Fruit fly (Drosophila melanogaster) whole organism, embryonic: ENCODE data around the gene nonC.

Source experiments
- ATbp ChIP-seq: fragments of 200-800 bp; sonication (Bioruptor generic); optimal IDR thresholded peaks from 2 replicates; lab custom pipeline; 2017; ENCODE audit warnings: missing biosample characterization, mild to moderate bottlenecking, missing genetic modification characterization, missing genetic modification reagents
- Blimp-1 ChIP-seq: fragments of 200-800 bp; sonication (Bioruptor generic); optimal IDR thresholded peaks from 3 replicates; lab custom pipeline; 2018; ENCODE audit warnings: missing biosample characterization, missing genetic modification characterization, mild to moderate bottlenecking, moderate library complexity, missing genetic modification reagents
- CG10431 ChIP-seq: fragments of 200-800 bp; sonication (Bioruptor generic); optimal IDR thresholded peaks from 3 replicates; lab custom pipeline; 2018; ENCODE audit warnings: missing biosample characterization, mild to moderate bottlenecking, missing genetic modification characterization
- CG11560 ChIP-seq: fragments of 200-800 bp; sonication (Bioruptor generic); IDR thresholded peaks from 3 replicates; pipeline ENCODE4 v1.3.6; 2022; ENCODE audit warnings: missing biosample characterization, missing genetic modification characterization
- CG12659 ChIP-seq: fragments of 200-800 bp; sonication (Bioruptor generic); optimal IDR thresholded peaks from 3 replicates; lab custom pipeline; 2017; ENCODE audit warnings: mild to moderate bottlenecking, missing biosample characterization, missing genetic modification reagents, missing genetic modification characterization
- CG13424 ChIP-seq: fragments of 200-800 bp; sonication (Bioruptor generic); optimal IDR thresholded peaks from 2 replicates; lab custom pipeline; 2019; ENCODE audit warnings: missing biosample characterization, mild to moderate bottlenecking, missing genetic modification characterization, moderate library complexity
- CG14710 ChIP-seq: fragments of 200-800 bp; sonication (Bioruptor generic); optimal IDR thresholded peaks from 3 replicates; lab custom pipeline; 2019; ENCODE audit warnings: missing biosample characterization, mild to moderate bottlenecking, missing genetic modification characterization, moderate library complexity
- CG14965 ChIP-seq: fragments of 200-800 bp; sonication (Bioruptor generic); optimal IDR thresholded peaks from 2 replicates; lab custom pipeline; 2016; ENCODE audit warnings: missing biosample characterization, missing genetic modification characterization, borderline replicate concordance
- CG15696 ChIP-seq: fragments of 200-800 bp; sonication (Bioruptor generic); optimal IDR thresholded peaks from 2 replicates; lab custom pipeline; 2019; ENCODE audit warnings: missing biosample characterization, mild to moderate bottlenecking, missing genetic modification characterization, moderate library complexity
- CG16779 ChIP-seq: fragments of 200-800 bp; sonication (Bioruptor generic); IDR thresholded peaks from 2 replicates; pipeline ENCODE4 v1.3.6; 2022; ENCODE audit warnings: missing biosample characterization, missing genetic modification characterization
- CG16813 ChIP-seq: fragments of 200-800 bp; sonication (Bioruptor generic); IDR thresholded peaks from 3 replicates; pipeline ENCODE4 v1.3.6; 2022; ENCODE audit warnings: missing biosample characterization, missing genetic modification characterization; ENCODE audit not compliant: partially characterized antibody
- CG17361 ChIP-seq: fragments of 200-800 bp; sonication (Bioruptor generic); IDR thresholded peaks from 3 replicates; pipeline ENCODE4 v1.3.6; 2022; ENCODE audit warnings: missing biosample characterization, missing genetic modification characterization
- CG18011 ChIP-seq: fragments of 200-800 bp; sonication (Bioruptor generic); optimal IDR thresholded peaks from 2 replicates; lab custom pipeline; 2017; ENCODE audit warnings: missing biosample characterization, missing genetic modification characterization, mild to moderate bottlenecking, moderate library complexity, missing genotype
- CG18476 ChIP-seq: fragments of 200-800 bp; sonication (Bioruptor generic); optimal IDR thresholded peaks from 2 replicates; lab custom pipeline; 2016; ENCODE audit warnings: missing biosample characterization, mild to moderate bottlenecking, missing genetic modification characterization
- CG2678 ChIP-seq: fragments of 200-800 bp; sonication (Bioruptor generic); optimal IDR thresholded peaks from 3 replicates; lab custom pipeline; 2019; ENCODE audit warnings: missing biosample characterization, mild to moderate bottlenecking, missing genetic modification characterization, moderate library complexity
- CG4328 ChIP-seq: fragments of 200-800 bp; sonication (Bioruptor generic); optimal IDR thresholded peaks from 3 replicates; lab custom pipeline; 2017; ENCODE audit warnings: missing biosample characterization, missing genetic modification reagents, missing genetic modification characterization
- CG43689 ChIP-seq: fragments of 200-800 bp; sonication (Bioruptor generic); IDR thresholded peaks from 2 replicates; pipeline ENCODE4 v1.3.6; 2022; ENCODE audit warnings: missing biosample characterization, missing genetic modification characterization
- CG4707 ChIP-seq: fragments of 200-800 bp; sonication (Bioruptor generic); optimal IDR thresholded peaks from 2 replicates; lab custom pipeline; 2018; ENCODE audit warnings: missing biosample characterization, mild to moderate bottlenecking, missing genetic modification characterization, moderate library complexity
- CG4820 ChIP-seq: fragments of 200-800 bp; sonication (Bioruptor generic); optimal IDR thresholded peaks from 3 replicates; lab custom pipeline; 2016; ENCODE audit warnings: missing biosample characterization, missing genetic modification characterization
- CG8359 ChIP-seq: fragments of 200-800 bp; sonication (Bioruptor generic); optimal IDR thresholded peaks from 2 replicates; lab custom pipeline; 2017; ENCODE audit warnings: missing biosample characterization, mild to moderate bottlenecking, missing genetic modification characterization, borderline replicate concordance
- CG9817 ChIP-seq: fragments of 200-800 bp; sonication (Bioruptor generic); optimal IDR thresholded peaks from 2 replicates; lab custom pipeline; 2018; ENCODE audit warnings: missing biosample characterization, mild to moderate bottlenecking, missing genetic modification characterization, moderate library complexity
- Ets97D ChIP-seq: fragments of 200-800 bp; sonication (Bioruptor generic); optimal IDR thresholded peaks from 3 replicates; lab custom pipeline; 2016; ENCODE audit warnings: missing biosample characterization, missing genetic modification characterization
- Gsc ChIP-seq: fragments of 200-800 bp; sonication (Bioruptor generic); IDR thresholded peaks from 2 replicates; pipeline ENCODE4 v1.3.6; 2022; ENCODE audit warnings: missing biosample characterization, missing genetic modification characterization
- HLH4C ChIP-seq: fragments of 200-800 bp; sonication (Bioruptor generic); IDR thresholded peaks from 3 replicates; pipeline ENCODE4 v1.3.6; 2022; ENCODE audit warnings: missing biosample characterization, missing genetic modification characterization; ENCODE audit not compliant: partially characterized antibody
- Nf-YA ChIP-seq: fragments of 200-800 bp; sonication (Bioruptor generic); IDR thresholded peaks from 2 replicates; pipeline ENCODE4 v1.3.6; 2022; ENCODE audit warnings: missing biosample characterization, missing genetic modification characterization
- Oaz ChIP-seq: fragments of 200-800 bp; sonication (Bioruptor generic); IDR thresholded peaks from 2 replicates; pipeline ENCODE4 v1.3.6; 2022; ENCODE audit warnings: missing biosample characterization, missing genetic modification characterization
- Scr ChIP-seq: fragments of 200-800 bp; sonication (Bioruptor generic); IDR thresholded peaks from 2 replicates; pipeline ENCODE4 v1.3.6; 2022; ENCODE audit warnings: missing biosample characterization, missing genetic modification characterization; ENCODE audit not compliant: partially characterized antibody
- Sin3A ChIP-seq: fragments of >200 bp; optimal IDR thresholded peaks from 2 replicates; lab custom pipeline; 2018
- Usf ChIP-seq: fragments of 200-800 bp; sonication (Bioruptor generic); optimal IDR thresholded peaks from 2 replicates; lab custom pipeline; 2017; ENCODE audit warnings: missing genotype, missing biosample characterization, missing genetic modification characterization
- ase ChIP-seq: fragments of 200-800 bp; sonication (Bioruptor generic); IDR thresholded peaks from 3 replicates; pipeline ENCODE4 v1.3.6; 2022; ENCODE audit warnings: missing biosample characterization, missing genetic modification characterization
- bbx ChIP-seq: fragments of 200-800 bp; sonication (Bioruptor generic); IDR thresholded peaks from 2 replicates; pipeline ENCODE4 v1.3.6; 2022; ENCODE audit warnings: missing biosample characterization, missing genetic modification characterization; ENCODE audit not compliant: partially characterized antibody
- chif ChIP-seq, 2 experiments: fragments of 200-800 bp; sonication (Bioruptor generic); optimal IDR thresholded peaks; 3 replicates each; lab custom pipeline; 2016; ENCODE audit warnings: missing biosample characterization in 2 of 2, missing genetic modification characterization in 2 of 2
- danr ChIP-seq: fragments of 200-800 bp; sonication (Bioruptor generic); IDR thresholded peaks from 2 replicates; pipeline ENCODE4 v1.3.6; 2022; ENCODE audit warnings: missing biosample characterization, missing genetic modification characterization
- gt ChIP-seq: fragments of 200-800 bp; sonication (Bioruptor generic); IDR thresholded peaks from 2 replicates; pipeline ENCODE4 v1.3.6; 2022; ENCODE audit warnings: missing biosample characterization, missing genetic modification characterization
- jumu ChIP-seq: fragments of 200-800 bp; sonication (Bioruptor generic); optimal IDR thresholded peaks from 3 replicates; lab custom pipeline; 2016; ENCODE audit warnings: missing biosample characterization, missing genetic modification characterization
- klu ChIP-seq: fragments of 200-800 bp; sonication (Bioruptor generic); IDR thresholded peaks from 2 replicates; pipeline ENCODE4 v1.3.6; 2022; ENCODE audit warnings: missing biosample characterization, missing genetic modification characterization
- mirr ChIP-seq: fragments of 200-800 bp; sonication (Bioruptor generic); optimal IDR thresholded peaks from 3 replicates; lab custom pipeline; 2018; ENCODE audit warnings: missing biosample characterization, mild to moderate bottlenecking, missing genetic modification characterization
- nerfin-1 ChIP-seq: fragments of 200-800 bp; sonication (Bioruptor generic); optimal IDR thresholded peaks from 3 replicates; lab custom pipeline; 2019; ENCODE audit warnings: missing biosample characterization, mild to moderate bottlenecking, missing genetic modification characterization, moderate library complexity
- nom ChIP-seq: fragments of 200-800 bp; sonication (Bioruptor generic); optimal IDR thresholded peaks from 2 replicates; lab custom pipeline; 2017; ENCODE audit warnings: missing biosample characterization, missing genetic modification characterization, mild to moderate bottlenecking, moderate library complexity, missing genetic modification reagents
- p53 ChIP-seq: fragments of 200-800 bp; sonication (Bioruptor generic); optimal IDR thresholded peaks from 2 replicates; lab custom pipeline; 2016; ENCODE audit warnings: missing biosample characterization, missing genetic modification characterization
- pho ChIP-seq: fragments of 200-800 bp; sonication (Bioruptor generic); optimal IDR thresholded peaks from 2 replicates; lab custom pipeline; 2016; ENCODE audit warnings: missing biosample characterization, missing genetic modification characterization
- phol ChIP-seq: fragments of 200-800 bp; sonication (Bioruptor generic); optimal IDR thresholded peaks from 3 replicates; lab custom pipeline; 2018; ENCODE audit warnings: missing biosample characterization, mild to moderate bottlenecking, missing genetic modification characterization, moderate library complexity
- pnt ChIP-seq: fragments of 200-800 bp; sonication (Bioruptor generic); optimal IDR thresholded peaks from 3 replicates; lab custom pipeline; 2016; ENCODE audit warnings: missing biosample characterization, missing genetic modification characterization
- rib ChIP-seq: fragments of 200-800 bp; sonication (Bioruptor generic); IDR thresholded peaks from 2 replicates; pipeline ENCODE4 v1.3.6; 2022; ENCODE audit warnings: missing biosample characterization, missing genetic modification characterization
- seq ChIP-seq: fragments of 200-800 bp; sonication (Bioruptor generic); IDR thresholded peaks from 2 replicates; pipeline ENCODE4 v1.3.6; 2022; ENCODE audit warnings: missing biosample characterization, missing genetic modification characterization
- sna ChIP-seq: fragments of 200-800 bp; sonication (Bioruptor generic); IDR thresholded peaks from 2 replicates; pipeline ENCODE4 v1.3.6; 2022; ENCODE audit warnings: missing biosample characterization, missing genetic modification characterization; ENCODE audit not compliant: partially characterized antibody
- sob ChIP-seq: fragments of 200-800 bp; sonication (Bioruptor generic); IDR thresholded peaks from 2 replicates; pipeline ENCODE4 v1.3.6; 2022; ENCODE audit warnings: missing biosample characterization, missing genetic modification characterization
- trh ChIP-seq: fragments of 200-800 bp; sonication (Bioruptor generic); optimal IDR thresholded peaks from 2 replicates; lab custom pipeline; 2016; ENCODE audit warnings: missing biosample characterization, missing genetic modification characterization

nonC gene

DNA sequence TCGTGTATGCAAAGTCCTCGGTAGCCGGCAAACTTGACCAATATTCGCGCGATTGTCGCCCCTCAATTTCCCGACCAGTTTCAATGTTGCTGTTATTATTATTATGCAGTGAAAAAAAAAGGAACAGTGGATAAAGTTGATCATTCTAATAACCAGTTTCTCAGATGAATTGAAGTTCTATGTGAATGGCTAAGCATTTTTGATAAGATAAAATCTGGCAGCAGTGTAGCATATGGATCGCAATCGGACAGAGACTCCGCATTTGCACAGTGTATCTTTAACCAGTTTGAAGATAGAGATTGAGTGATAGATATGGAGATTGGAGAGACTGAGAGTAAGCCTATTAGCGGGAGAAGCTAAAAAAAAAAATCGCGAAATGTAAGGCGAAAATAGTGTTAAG is 30.9 kb upstream of the nonC start (continued):
- TF ChIP-seq pnt (GFP tag; lab: Kevin White, UChicago) (peak; percentile 54), CG4328 (GFP tag; lab: Kevin White, UChicago) (no peak), CG16813 (GFP tag; lab: Robert Waterston, UW) (no peak)

DNA sequence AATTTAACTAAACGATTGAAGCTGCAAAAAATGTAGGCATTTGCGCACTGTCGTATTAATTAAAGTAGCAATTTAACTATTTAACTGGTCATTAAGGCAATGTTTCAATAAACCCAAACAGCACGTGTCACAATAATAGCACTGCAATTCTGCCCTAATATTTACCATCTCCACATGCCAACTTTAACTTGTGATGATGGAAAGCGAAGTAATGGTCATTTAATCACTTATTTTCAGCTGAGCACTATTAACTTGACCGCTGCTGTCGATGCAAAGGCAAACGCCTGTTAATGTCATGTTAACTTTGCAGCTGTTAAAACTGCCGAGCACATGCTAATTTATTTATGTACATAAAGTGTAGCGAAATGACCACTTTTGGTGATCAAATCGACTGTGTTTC is 30.1 kb upstream of the nonC start:
- TF ChIP-seq Sin3A (lab: Kevin White, UChicago) (no peak), bbx (GFP tag; lab: Robert Waterston, UW) (no peak), Ets97D (peak; percentile 56), Gsc (peak; percentile 40; the same call in 1 of the 2 replicates), jumu (GFP tag; lab: Kevin White, UChicago) (peak; percentile 50), CG17361 (GFP tag; lab: Robert Waterston, UW) (peak; percentile 61), phol (tag; lab: Kevin White, UChicago) (peak; percentile 75), Usf (GFP tag; lab: Kevin White, UChicago) (peak; percentile 68), CG12659 (peak; percentile 86), Nf-YA (GFP tag; lab: Robert Waterston, UW) (peak; percentile 68), CG13424 (tag; lab: Kevin White, UChicago) (peak; percentile 81), CG4820 (peak; percentile 69), Oaz (peak; percentile 65; the same call in 1 of the 2 replicates), nerfin-1 (tag; lab: Kevin White, UChicago) (peak; percentile 25), CG14710 (tag; lab: Kevin White, UChicago) (peak; percentile 41), ase (GFP tag; lab: Robert Waterston, UW) (peak; percentile 75; the same call in 2 of the 3 replicates), sna (no peak), mirr (GFP tag; lab: Kevin White, UChicago) (peak; percentile 57), CG2678 (tag; lab: Kevin White, UChicago) (peak; percentile 87), HLH4C (GFP tag; lab: Robert Waterston, UW) (no peak), CG8359 (GFP tag; lab: Kevin White, UChicago) (no peak), gt (GFP tag; lab: Robert Waterston, UW) (no peak), chif (GFP tag; optimal IDR thresholded peaks at IDR 0.05; lab: Kevin White, UChicago) (peak; percentile 74 to 79), CG4707 (GFP tag; lab: Kevin White, UChicago) (peak; percentile 48), seq (GFP tag; lab: Robert Waterston, UW) (peak; percentile 86), CG43689 (GFP tag; lab: Robert Waterston, UW) (peak; percentile 74), CG16779 (peak; percentile 87), CG9817 (peak; percentile 78), CG18476 (GFP tag; lab: Kevin White, UChicago) (peak; percentile 72), p53 (GFP tag; lab: Kevin White, UChicago) (peak; percentile 51), Blimp-1 (GFP tag; lab: Kevin White, UChicago) (peak; percentile 56), CG11560 (tag; lab: Robert Waterston, UW) (peak; percentile 55; the same call in 2 of the 3 replicates), trh (GFP tag; lab: Kevin White, UChicago) (peak; percentile 35), CG18011 (peak; percentile 62), CG10431 (GFP tag; lab: Kevin White, UChicago) (no peak), Scr (GFP tag; lab: Robert Waterston, UW) (no peak), sob (GFP tag; lab: Robert Waterston, UW) (peak; percentile 84), pho (GFP tag; lab: Kevin White, UChicago) (peak; percentile 69), klu (GFP tag; lab: Robert Waterston, UW) (peak; percentile 72), danr (GFP tag; lab: Robert Waterston, UW) (peak; percentile 66), rib (GFP tag; lab: Robert Waterston, UW) (0 out of 2 replicates have a peak, but pooled peaks have one; percentile 58), nom (GFP tag; lab: Kevin White, UChicago) (no peak), ATbp (GFP tag; lab: Kevin White, UChicago) (peak; percentile 75), CG15696 (tag; lab: Kevin White, UChicago) (peak; percentile 26), CG14965 (GFP tag; lab: Kevin White, UChicago) (peak; percentile 8)
